Fruit fly (Drosophila melanogaster): ENCODE data around the gene CG13606.

Gene CG13606

DNA sequence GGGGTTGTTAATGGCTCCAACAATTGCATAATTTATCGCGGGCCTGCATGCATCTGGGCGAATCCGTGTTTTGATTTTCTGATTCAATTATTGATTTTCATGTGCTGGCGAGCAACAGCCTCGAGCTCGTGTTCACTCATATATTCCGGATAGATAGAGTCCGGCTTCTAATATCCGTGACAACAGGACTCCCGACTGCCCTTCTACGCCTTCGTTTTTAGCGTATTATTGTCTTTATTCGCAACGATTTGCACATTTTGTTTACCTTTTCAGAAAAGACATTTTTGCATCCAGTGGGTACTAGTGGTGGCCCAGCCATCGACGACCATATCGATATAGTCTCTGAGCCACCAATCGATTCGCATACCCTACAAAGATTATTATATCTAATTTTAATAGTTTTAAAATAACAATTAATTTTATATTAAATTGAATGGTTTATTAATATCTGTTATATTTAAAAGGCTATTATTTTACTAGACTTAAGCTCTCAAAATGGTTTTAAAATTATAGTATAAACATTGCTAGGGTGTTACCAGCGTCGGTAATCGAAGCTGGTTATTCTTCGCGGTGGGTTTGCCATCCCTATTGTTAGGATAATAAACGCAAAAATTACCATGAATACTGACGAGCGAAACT lies 11.1 kb upstream of the CG13606 start, which contains the start of the genes Myo95E and TBC1d7 (continued):
- TF ChIP-seq luna (GFP tag; optimal IDR thresholded peaks at IDR 0.05) (no peak), psq (GFP tag; optimal IDR thresholded peaks at IDR 0.05) (peak; percentile 35), HLH4C (GFP tag; IDR thresholded peaks at IDR 0.05; ENCODE audit: partially characterized antibody) (peak; percentile 55; the same call in 1 of the 3 replicates), CG8765 (GFP tag; IDR thresholded peaks at IDR 0.05) (peak; percentile 78), gsb-n (tag; optimal IDR thresholded peaks at IDR 0.05) (no peak), Abd-B (GFP tag; optimal IDR thresholded peaks at IDR 0.05) (peak; percentile 91), Atf6 (GFP tag; IDR thresholded peaks at IDR 0.05) (peak; percentile 96), pros (GFP tag; optimal IDR thresholded peaks at IDR 0.05) (no peak), CG2889 (GFP tag; IDR thresholded peaks at IDR 0.05) (peak; percentile 82), HHEX (GFP tag; optimal IDR thresholded peaks at IDR 0.05) (peak; percentile 75), C15 (GFP tag; IDR thresholded peaks at IDR 0.05) (peak; percentile 87), ci (GFP tag; IDR thresholded peaks at IDR 0.05) (peak; percentile 90), Atf-2 (GFP tag; optimal IDR thresholded peaks at IDR 0.05) (no peak), CG1233 (GFP tag; optimal IDR thresholded peaks at IDR 0.05) (peak; percentile 81), tap (tag; optimal IDR thresholded peaks at IDR 0.05) (no peak), CG12744 (GFP tag; optimal IDR thresholded peaks at IDR 0.05) (no peak), CG31441 (GFP tag; IDR thresholded peaks at IDR 0.05) (no peak), Gug (GFP tag; IDR thresholded peaks at IDR 0.05) (peak; percentile 88; the same call in 3 of the 4 replicates), nom (GFP tag; optimal IDR thresholded peaks at IDR 0.05) (peak; percentile 48), CG1792 (GFP tag; optimal IDR thresholded peaks at IDR 0.05) (no peak), CG1832 (GFP tag; optimal IDR thresholded peaks at IDR 0.05) (no peak), Sox102F (GFP tag; optimal IDR thresholded peaks at IDR 0.05) (peak; percentile 91), pan (optimal IDR thresholded peaks at IDR 0.05) (peak in 1 of 2 experiments; percentile 36), pan (GFP tag; optimal IDR thresholded peaks at IDR 0.05 in 1 of 2, IDR thresholded peaks at IDR 0.05 in 1 of 2) (peak in 1 of 2 experiments; percentile 96), H2.0 (GFP tag; IDR thresholded peaks at IDR 0.05) (peak; percentile 76), CG6654 (GFP tag; optimal IDR thresholded peaks at IDR 0.05) (peak; percentile 58), maf-S (GFP tag; optimal IDR thresholded peaks at IDR 0.05) (peak; percentile 17), CG4730 (GFP tag; IDR thresholded peaks at IDR 0.05) (peak; percentile 93), Camta (GFP tag; optimal IDR thresholded peaks at IDR 0.05) (peak; percentile 12), CG6813 (GFP tag; optimal IDR thresholded peaks at IDR 0.05) (peak; percentile 65), al (GFP tag; IDR thresholded peaks at IDR 0.05) (peak; percentile 91), CG2202 (tag; optimal IDR thresholded peaks at IDR 0.05) (peak; percentile 63), pho (GFP tag; optimal IDR thresholded peaks at IDR 0.05) (peak; percentile 27), schlank (tag; optimal IDR thresholded peaks at IDR 0.05) (peak; percentile 47), Bgb (GFP tag; IDR thresholded peaks at IDR 0.05; ENCODE audit: partially characterized antibody) (peak; percentile 45; the same call in 1 of the 2 replicates), caup (GFP tag; optimal IDR thresholded peaks at IDR 0.05; ENCODE audit: severe bottlenecking) (peak; percentile 83), CG33557 (GFP tag; optimal IDR thresholded peaks at IDR 0.05) (peak; percentile 66), trem (tag; optimal IDR thresholded peaks at IDR 0.05) (peak; percentile 90), chn (GFP tag; optimal IDR thresholded peaks at IDR 0.05) (peak; percentile 70), B-H1 (GFP tag; IDR thresholded peaks at IDR 0.05) (peak; percentile 81), Aef1 (GFP tag; IDR thresholded peaks at IDR 0.05) (peak; percentile 97), Hsf (GFP tag; optimal IDR thresholded peaks at IDR 0.05) (peak; percentile 58), tll (GFP tag; optimal IDR thresholded peaks at IDR 0.05) (no peak), kah (GFP tag; optimal IDR thresholded peaks at IDR 0.05) (peak; percentile 47), bbx (GFP tag; IDR thresholded peaks at IDR 0.05; ENCODE audit: partially characterized antibody) (peak; percentile 42), stwl (tag; optimal IDR thresholded peaks at IDR 0.05) (peak; percentile 56), unc-4 (GFP tag; IDR thresholded peaks at IDR 0.05; ENCODE audit: partially characterized antibody) (peak; percentile 81), Fer3 (tag; optimal IDR thresholded peaks at IDR 0.05) (peak; percentile 86), CG15696 (tag; optimal IDR thresholded peaks at IDR 0.05) (peak; percentile 71)

Data from whole organism, embryonic.